Worm (Caenorhabditis elegans) whole organism, L4 larva: ENCODE measurements around the gene dao-6.

Source experiments
- F37D6.2 ChIP-seq: sonication (generic microtip); optimal IDR thresholded peaks from 2 replicates; lab custom pipeline; 2016; ENCODE audit warnings: mild to moderate bottlenecking, missing genetic modification characterization, missing compliant biosample characterization
- lin-13 ChIP-seq: fragments of 150-350 bp; optimal IDR thresholded peaks from 2 replicates; lab custom pipeline; 2014; ENCODE audit warnings: missing biosample characterization, missing genetic modification reagents, missing genetic modification characterization

DNA sequence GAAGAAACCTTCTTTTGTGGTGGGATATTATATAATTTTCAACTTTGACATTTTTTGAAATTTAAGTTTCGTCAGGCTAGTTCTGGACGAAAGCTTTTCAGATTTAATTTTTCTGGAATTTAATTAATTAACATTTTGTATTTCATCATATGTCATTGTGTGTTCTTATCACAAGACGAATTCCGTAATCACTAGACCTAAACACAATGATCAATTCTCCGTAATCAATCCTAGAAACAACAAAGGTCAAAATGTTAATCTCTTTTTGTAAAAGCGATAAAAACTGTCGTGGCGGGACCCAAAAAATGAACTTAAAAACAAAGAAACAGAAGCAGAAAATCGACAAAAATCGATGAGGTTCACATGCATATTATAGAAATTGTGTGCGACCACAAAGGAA lies 21.3 kb downstream of the dao-6 start:
- TF ChIP-seq F37D6.2 (no peak), lin-13 (GFP tag; lab: Kevin White, UChicago) (no peak)
